ENCODE assay signal across 1 fruit fly cellular context in genomic region chr3R:14749077-14749798, dm6.
A peak's percentile ranks its signal among the peaks of the same experiment; 100 is the strongest.
TF ChIP-seq lines count a peak whose summit lies in the region.

No protein-coding gene starts in this region.

TF ChIP-seq in whole organism, embryonic, 481 proteins besides CTCF, POLR2A, EP300 and RAD21 (continued from another document):
- peak; percentile 69; the same call in 1 of the 2 replicates for TF ChIP-seq CG13287 (GFP tag; IDR thresholded peaks at IDR 0.05; lab: Robert Waterston, UW; ENCODE audit: partially characterized antibody)
- TF ChIP-seq gsb-n (tag; optimal IDR thresholded peaks at IDR 0.05; lab: Kevin White, UChicago) = peak; percentile 75
- TF ChIP-seq CG10274 (GFP tag; optimal IDR thresholded peaks at IDR 0.05; lab: Kevin White, UChicago) = peak; percentile 42
- TF ChIP-seq CG15696 (tag; optimal IDR thresholded peaks at IDR 0.05; lab: Kevin White, UChicago) = peak; percentile 78
- TF ChIP-seq Dbx (GFP tag; IDR thresholded peaks at IDR 0.05; lab: Robert Waterston, UW) = peak; percentile 63; the same call in 1 of the 3 replicates
- TF ChIP-seq H15 (GFP tag; IDR thresholded peaks at IDR 0.05; lab: Robert Waterston, UW) = no peak
- peak; percentile 48 for TF ChIP-seq stwl (tag; optimal IDR thresholded peaks at IDR 0.05; lab: Kevin White, UChicago)
- TF ChIP-seq C15 (GFP tag; IDR thresholded peaks at IDR 0.05; lab: Robert Waterston, UW) = no peak
- peak; percentile 34 for TF ChIP-seq Dad (GFP tag; optimal IDR thresholded peaks at IDR 0.05; lab: Kevin White, UChicago)
- no peak for TF ChIP-seq CG4404 (GFP tag; IDR thresholded peaks at IDR 0.05; lab: Robert Waterston, UW)
- TF ChIP-seq dysf (GFP tag; IDR thresholded peaks at IDR 0.05; lab: Robert Waterston, UW) = peak; percentile 38; the same call in 1 of the 3 replicates
- no peak for TF ChIP-seq Ada2b (GFP tag; IDR thresholded peaks at IDR 0.05; lab: Robert Waterston, UW)
- TF ChIP-seq CG11085 (GFP tag; IDR thresholded peaks at IDR 0.05; lab: Robert Waterston, UW) = no peak
- TF ChIP-seq Sry-δ (GFP tag; optimal IDR thresholded peaks at IDR 0.05; lab: Kevin White, UChicago) = peak; percentile 14
- TF ChIP-seq CG4730 (GFP tag; IDR thresholded peaks at IDR 0.05; lab: Robert Waterston, UW) = no peak
- peak; percentile 14 for TF ChIP-seq CG1602 (GFP tag; optimal IDR thresholded peaks at IDR 0.05; lab: Kevin White, UChicago)
- TF ChIP-seq cas (GFP tag; IDR thresholded peaks at IDR 0.05; lab: Robert Waterston, UW) = no peak
- TF ChIP-seq CG2875 (GFP tag; optimal IDR thresholded peaks at IDR 0.05; lab: Kevin White, UChicago) = peak; percentile 78
- TF ChIP-seq Kr (GFP tag; optimal IDR thresholded peaks at IDR 0.05; lab: Kevin White, UChicago) = no peak
- no peak for TF ChIP-seq CG10366 (GFP tag; IDR thresholded peaks at IDR 0.05; lab: Robert Waterston, UW)
- peak; percentile 50 for TF ChIP-seq CG18764 (GFP tag; optimal IDR thresholded peaks at IDR 0.05; lab: Kevin White, UChicago)
- TF ChIP-seq CG2199 (GFP tag; IDR thresholded peaks at IDR 0.05; lab: Robert Waterston, UW) = peak; percentile 99
- TF ChIP-seq CG4424 (GFP tag; optimal IDR thresholded peaks at IDR 0.05; lab: Kevin White, UChicago) = peak; percentile 24
- TF ChIP-seq CG6254 (GFP tag; optimal IDR thresholded peaks at IDR 0.05; lab: Kevin White, UChicago) = peak; percentile 36
- peak in 1 of 2 experiments; percentile 71 for TF ChIP-seq Eip74EF (GFP tag; optimal IDR thresholded peaks at IDR 0.05; lab: Kevin White, UChicago)
- no peak for TF ChIP-seq wdn (GFP tag; IDR thresholded peaks at IDR 0.05; lab: Robert Waterston, UW)
- TF ChIP-seq CG10147 (GFP tag; optimal IDR thresholded peaks at IDR 0.05; lab: Kevin White, UChicago) = peak; percentile 70
- no peak for TF ChIP-seq Usf (GFP tag; optimal IDR thresholded peaks at IDR 0.05; lab: Kevin White, UChicago)
- peak; percentile 47 for TF ChIP-seq zf30C (GFP tag; optimal IDR thresholded peaks at IDR 0.05; lab: Kevin White, UChicago)
- TF ChIP-seq unpg (GFP tag; optimal IDR thresholded peaks at IDR 0.05; lab: Kevin White, UChicago) = peak; percentile 75
- peak; percentile 79 for TF ChIP-seq CG4707 (GFP tag; optimal IDR thresholded peaks at IDR 0.05; lab: Kevin White, UChicago)
- TF ChIP-seq D19A (tag; optimal IDR thresholded peaks at IDR 0.05; lab: Kevin White, UChicago) = peak; percentile 81
- peak; percentile 69 for TF ChIP-seq HLHmδ (GFP tag; optimal IDR thresholded peaks at IDR 0.05; lab: Kevin White, UChicago)
- no peak for TF ChIP-seq CG7357 (GFP tag; IDR thresholded peaks at IDR 0.05; lab: Robert Waterston, UW)
- TF ChIP-seq CG6272 (GFP tag; IDR thresholded peaks at IDR 0.05; lab: Robert Waterston, UW) = no peak
- TF ChIP-seq Pdp1 (GFP tag; optimal IDR thresholded peaks at IDR 0.05; lab: Kevin White, UChicago) = peak; percentile 11 to 85
- no peak for TF ChIP-seq CG9215 (GFP tag; IDR thresholded peaks at IDR 0.05; lab: Robert Waterston, UW)
- no peak; the same call in 2 of the 3 replicates for TF ChIP-seq B-H1 (GFP tag; IDR thresholded peaks at IDR 0.05; lab: Robert Waterston, UW)
- peak; percentile 84 for TF ChIP-seq CG15514 (GFP tag; optimal IDR thresholded peaks at IDR 0.05; lab: Kevin White, UChicago)
- TF ChIP-seq CG16779 (GFP tag; IDR thresholded peaks at IDR 0.05; lab: Robert Waterston, UW) = no peak
- TF ChIP-seq Hmx (GFP tag; optimal IDR thresholded peaks at IDR 0.05; lab: Kevin White, UChicago) = no peak
- TF ChIP-seq CG2678 (tag; optimal IDR thresholded peaks at IDR 0.05; lab: Kevin White, UChicago) = peak; percentile 81
